Worm (Caenorhabditis elegans) whole organism, L2 larva: ENCODE measurements around the gene T19D2.13.

Experiments used
- C34F6.9 ChIP-seq: fragments of 150-350 bp; optimal IDR thresholded peaks from 2 replicates; lab custom pipeline; 2014; ENCODE audit warnings: missing biosample characterization, missing genetic modification characterization
- F13H6.1 ChIP-seq: sonication (generic microtip); optimal IDR thresholded peaks from 2 replicates; lab custom pipeline; 2016; ENCODE audit warnings: missing genetic modification characterization, missing compliant biosample characterization
- R02D3.7 ChIP-seq: fragments of 150-350 bp; optimal IDR thresholded peaks from 2 replicates; lab custom pipeline; 2014; ENCODE audit warnings: missing biosample characterization, missing genetic modification characterization
- Y55F3AM.14 ChIP-seq: fragments of 200-800 bp; sonication (Bioruptor generic); optimal IDR thresholded peaks from 2 replicates; lab custom pipeline; 2018; ENCODE audit warnings: mild to moderate bottlenecking, missing genetic modification characterization, missing compliant biosample characterization
- ZK546.5 ChIP-seq: sonication (generic microtip); optimal IDR thresholded peaks from 2 replicates; lab custom pipeline; 2017; ENCODE audit warnings: missing biosample characterization, missing genetic modification characterization
- alr-1 ChIP-seq: fragments of 150-350 bp; optimal IDR thresholded peaks from 2 replicates; lab custom pipeline; 2014; ENCODE audit warnings: missing biosample characterization, missing genetic modification characterization
- aly-2 ChIP-seq: fragments of 150-350 bp; optimal IDR thresholded peaks from 2 replicates; lab custom pipeline; 2014; ENCODE audit warnings: missing biosample characterization, missing genetic modification characterization
- ama-1 ChIP-seq: fragments of 150-350 bp; optimal IDR thresholded peaks from 2 replicates; lab custom pipeline; 2018; ENCODE audit warnings: inconsistent platforms
- blmp-1 ChIP-seq: sonication (generic microtip); optimal IDR thresholded peaks from 2 replicates; lab custom pipeline; 2017; ENCODE audit warnings: missing genetic modification characterization, mild to moderate bottlenecking, missing compliant biosample characterization, antibody characterized with exemption, moderate library complexity; ENCODE audit not compliant: insufficient read depth
- ceh-16 ChIP-seq: fragments of 150-350 bp; optimal IDR thresholded peaks from 2 replicates; lab custom pipeline; 2014; ENCODE audit warnings: missing biosample characterization, missing genetic modification characterization
- ceh-82 ChIP-seq: fragments of 150-350 bp; optimal IDR thresholded peaks from 2 replicates; lab custom pipeline; 2014; ENCODE audit warnings: missing biosample characterization, missing genetic modification characterization
- crh-2 ChIP-seq: sonication (generic microtip); optimal IDR thresholded peaks from 2 replicates; lab custom pipeline; 2017; ENCODE audit warnings: missing biosample characterization, missing genetic modification characterization
- dmd-4 ChIP-seq: sonication (generic microtip); optimal IDR thresholded peaks from 2 replicates; lab custom pipeline; 2017; ENCODE audit warnings: missing biosample characterization, missing genetic modification characterization
- egl-27 ChIP-seq: sonication (generic microtip); optimal IDR thresholded peaks from 3 replicates; lab custom pipeline; 2017; ENCODE audit warnings: missing biosample characterization, missing genetic modification reagents, missing genetic modification characterization
- elt-1 ChIP-seq: fragments of 150-350 bp; optimal IDR thresholded peaks from 2 replicates; lab custom pipeline; 2014; ENCODE audit warnings: missing biosample characterization, missing genetic modification characterization
- elt-3 ChIP-seq: sonication (generic microtip); optimal IDR thresholded peaks from 2 replicates; lab custom pipeline; 2017; ENCODE audit warnings: missing biosample characterization, missing genetic modification characterization
- fos-1 ChIP-seq: fragments of 150-350 bp; optimal IDR thresholded peaks from 2 replicates; lab custom pipeline; 2014; ENCODE audit warnings: missing biosample characterization, missing genetic modification characterization
- gmeb-1 ChIP-seq: fragments of 150-350 bp; optimal IDR thresholded peaks from 2 replicates; lab custom pipeline; 2014; ENCODE audit warnings: missing biosample characterization, missing genetic modification characterization
- lin-11 ChIP-seq: fragments of 150-350 bp; sonication (generic microtip); optimal IDR thresholded peaks from 2 replicates; lab custom pipeline; 2014; ENCODE audit warnings: missing biosample characterization, missing genetic modification characterization, inconsistent platforms, mixed read lengths
- lin-13 ChIP-seq: fragments of 150-350 bp; optimal IDR thresholded peaks from 2 replicates; lab custom pipeline; 2014; ENCODE audit warnings: missing biosample characterization, missing genetic modification reagents, missing genetic modification characterization
- lin-39 ChIP-seq: fragments of 150-350 bp; optimal IDR thresholded peaks from 2 replicates; lab custom pipeline; 2014; ENCODE audit warnings: missing biosample characterization, missing genetic modification reagents, missing genetic modification characterization
- lsy-2 ChIP-seq, 2 experiments: fragments of 150-350 bp in 1 of 2; sonication (generic microtip) in 1 of 2; optimal IDR thresholded peaks; 2 replicates each; lab custom pipeline; 2014 to 2017; ENCODE audit warnings: missing biosample characterization in 2 of 2, missing genetic modification characterization in 2 of 2
- mab-5 ChIP-seq: fragments of 150-350 bp; optimal IDR thresholded peaks from 2 replicates; lab custom pipeline; 2014; ENCODE audit warnings: missing biosample characterization, missing genetic modification characterization
- mbf-1 ChIP-seq: sonication (generic microtip); optimal IDR thresholded peaks from 2 replicates; lab custom pipeline; 2017; ENCODE audit warnings: missing biosample characterization, missing genetic modification characterization
- mdl-1 ChIP-seq, 2 experiments: fragments of 150-350 bp in 1 of 2; sonication (generic microtip) in 1 of 2; optimal IDR thresholded peaks; 2 replicates each; lab custom pipeline; 2017; ENCODE audit warnings: missing biosample characterization in 2 of 2, missing genetic modification characterization in 2 of 2
- nhr-10 ChIP-seq: sonication (generic microtip); optimal IDR thresholded peaks from 2 replicates; lab custom pipeline; 2017; ENCODE audit warnings: missing biosample characterization, missing genetic modification characterization
- nhr-11 ChIP-seq: fragments of 150-350 bp; optimal IDR thresholded peaks from 2 replicates; lab custom pipeline; 2014; ENCODE audit warnings: missing biosample characterization, missing genetic modification characterization
- nhr-12 ChIP-seq: fragments of 150-350 bp; optimal IDR thresholded peaks from 2 replicates; lab custom pipeline; 2014; ENCODE audit warnings: missing biosample characterization, missing genetic modification characterization
- nhr-129 ChIP-seq: fragments of 150-350 bp; optimal IDR thresholded peaks from 2 replicates; lab custom pipeline; 2014; ENCODE audit warnings: missing biosample characterization, missing genetic modification characterization
- nhr-21 ChIP-seq: fragments of 150-350 bp; optimal IDR thresholded peaks from 2 replicates; lab custom pipeline; 2014; ENCODE audit warnings: missing biosample characterization, missing genetic modification characterization
- nhr-23 ChIP-seq: fragments of 150-350 bp; optimal IDR thresholded peaks from 2 replicates; lab custom pipeline; 2014; ENCODE audit warnings: missing biosample characterization, missing genetic modification reagents, missing genetic modification characterization
- nhr-237 ChIP-seq: fragments of 150-350 bp; optimal IDR thresholded peaks from 2 replicates; lab custom pipeline; 2014; ENCODE audit warnings: missing biosample characterization, missing genetic modification characterization
- nhr-25 ChIP-seq: fragments of 150-350 bp; sonication (generic microtip); optimal IDR thresholded peaks from 3 replicates; lab custom pipeline; 2014; ENCODE audit warnings: missing biosample characterization, missing genetic modification characterization
- nhr-6 ChIP-seq: fragments of 150-350 bp; optimal IDR thresholded peaks from 2 replicates; lab custom pipeline; 2014; ENCODE audit warnings: missing biosample characterization, missing genetic modification characterization
- nhr-77 ChIP-seq: fragments of 150-350 bp; optimal IDR thresholded peaks from 2 replicates; lab custom pipeline; 2014; ENCODE audit warnings: missing biosample characterization, missing genetic modification characterization
- peb-1 ChIP-seq: fragments of 150-350 bp; optimal IDR thresholded peaks from 2 replicates; lab custom pipeline; 2014; ENCODE audit warnings: missing biosample characterization, missing genetic modification characterization
- sem-4 ChIP-seq: fragments of 150-350 bp; optimal IDR thresholded peaks from 2 replicates; lab custom pipeline; 2014; ENCODE audit warnings: missing biosample characterization, missing genetic modification reagents, missing genetic modification characterization
- skn-1 ChIP-seq: sonication (generic microtip); optimal IDR thresholded peaks from 2 replicates; lab custom pipeline; 2017; ENCODE audit warnings: missing biosample characterization, missing genetic modification characterization
- sma-3 ChIP-seq: sonication (generic microtip); optimal IDR thresholded peaks from 2 replicates; lab custom pipeline; 2016; ENCODE audit warnings: missing genetic modification reagents, missing genetic modification characterization, missing compliant biosample characterization
- sma-9 ChIP-seq, 2 experiments: fragments of 150-350 bp in 1 of 2; sonication (generic microtip) in 1 of 2; optimal IDR thresholded peaks; 2 replicates each; lab custom pipeline; 2014 to 2016; ENCODE audit warnings: missing genetic modification characterization in 2 of 2, mild to moderate bottlenecking in 1 of 2, missing biosample characterization in 1 of 2, missing compliant biosample characterization in 1 of 2, missing genetic modification reagents in 1 of 2, moderate library complexity in 1 of 2
- snpc-4 ChIP-seq: fragments of 150-350 bp; optimal IDR thresholded peaks from 2 replicates; lab custom pipeline; 2014; ENCODE audit warnings: missing biosample characterization, missing genetic modification characterization
- unc-39 ChIP-seq: fragments of 150-350 bp; optimal IDR thresholded peaks from 2 replicates; lab custom pipeline; 2014; ENCODE audit warnings: missing biosample characterization, missing genetic modification characterization
- unc-55 ChIP-seq: fragments of 150-350 bp; sonication (generic microtip); optimal IDR thresholded peaks from 3 replicates; lab custom pipeline; 2014; ENCODE audit warnings: missing biosample characterization, missing genetic modification reagents, missing genetic modification characterization
- unc-62 ChIP-seq: fragments of 150-350 bp; optimal IDR thresholded peaks from 2 replicates; lab custom pipeline; 2014; ENCODE audit warnings: missing biosample characterization, missing genetic modification reagents, missing genetic modification characterization
- zag-1 ChIP-seq: fragments of 150-350 bp; optimal IDR thresholded peaks from 2 replicates; lab custom pipeline; 2014; ENCODE audit warnings: missing biosample characterization, missing genetic modification characterization
- ztf-1 ChIP-seq: fragments of 200-800 bp; sonication (Bioruptor generic); conservative IDR thresholded peaks from 2 replicates; pipeline ENCODE4 v1.3.6; 2022; ENCODE audit warnings: missing genetic modification characterization, missing compliant biosample characterization
- ztf-11 ChIP-seq: sonication (generic microtip); optimal IDR thresholded peaks from 2 replicates; lab custom pipeline; 2017; ENCODE audit warnings: missing biosample characterization, missing genetic modification characterization
- ztf-4 ChIP-seq: fragments of 150-350 bp; optimal IDR thresholded peaks from 2 replicates; lab custom pipeline; 2014; ENCODE audit warnings: missing biosample characterization, missing genetic modification characterization

Gene T19D2.13

DNA sequence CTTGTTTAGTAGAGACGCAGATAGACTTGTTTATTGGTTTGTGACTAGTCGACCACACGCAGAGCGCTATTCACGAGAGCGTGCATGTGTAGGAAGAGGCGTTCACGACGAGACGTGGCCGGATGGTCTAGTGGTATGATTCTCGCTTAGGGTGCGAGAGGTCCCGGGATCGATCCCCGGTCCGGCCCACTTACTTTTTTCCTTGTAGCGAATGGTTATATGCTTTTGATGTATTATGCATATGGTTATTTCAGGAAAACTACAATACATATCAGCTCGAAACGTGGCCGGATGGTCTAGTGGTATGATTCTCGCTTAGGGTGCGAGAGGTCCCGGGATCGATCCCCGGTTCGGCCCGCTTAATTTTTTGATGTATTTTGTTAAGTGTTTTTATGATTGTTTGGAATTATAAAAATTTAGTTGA lies 27.8 kb upstream of the T19D2.13 start:
- TF ChIP-seq mbf-1 (tag; lab: Kevin White, UChicago) = no peak
- peak; percentile 48 for TF ChIP-seq nhr-21 (tag; lab: Kevin White, UChicago)
- TF ChIP-seq snpc-4 (tag; lab: Kevin White, UChicago) = no peak
- no peak for TF ChIP-seq ZK546.5 (tag; lab: Kevin White, UChicago)
- no peak for TF ChIP-seq nhr-23
- TF ChIP-seq nhr-10 = no peak
- TF ChIP-seq nhr-77 (tag; lab: Kevin White, UChicago) = no peak
- peak; percentile 67 for TF ChIP-seq mab-5 (tag; lab: Kevin White, UChicago)
- no peak for TF ChIP-seq ztf-11 (tag; lab: Kevin White, UChicago)
- TF ChIP-seq egl-27 = peak; percentile 59
- peak; percentile 68 for TF ChIP-seq lin-11
- peak; percentile 76 for TF ChIP-seq sma-3 (GFP tag; lab: Kevin White, UChicago)
- no peak for TF ChIP-seq unc-39 (tag; lab: Kevin White, UChicago)
- TF ChIP-seq ceh-16 = no peak
- no peak for TF ChIP-seq sem-4
- no peak for TF ChIP-seq skn-1 (tag; lab: Kevin White, UChicago)
- TF ChIP-seq gmeb-1 (tag; lab: Kevin White, UChicago) = peak; percentile 67
- TF ChIP-seq lin-39 = no peak
- peak; percentile 84 for TF ChIP-seq crh-2 (tag; lab: Kevin White, UChicago)
- no peak for TF ChIP-seq nhr-237
- no peak for TF ChIP-seq elt-3
- TF ChIP-seq elt-1 = no peak
- TF ChIP-seq alr-1 = no peak
- peak; percentile 59 for TF ChIP-seq unc-55
- no peak for TF ChIP-seq ceh-82 (tag; lab: Kevin White, UChicago)
- no peak for TF ChIP-seq nhr-12 (tag; lab: Kevin White, UChicago)
- no peak for TF ChIP-seq Y55F3AM.14 (GFP tag; lab: Kevin White, UChicago)
- no peak for TF ChIP-seq R02D3.7 (tag; lab: Kevin White, UChicago)
- no peak for TF ChIP-seq blmp-1
- TF ChIP-seq peb-1 (tag; lab: Kevin White, UChicago) = no peak
- no peak for TF ChIP-seq ztf-4 (tag; lab: Kevin White, UChicago)
- TF ChIP-seq lin-13 (GFP tag; lab: Kevin White, UChicago) = peak; percentile 67
- TF ChIP-seq mdl-1 (tag; optimal IDR thresholded peaks at IDR 0.05; lab: Kevin White, UChicago) = peak in 1 of 2 experiments; percentile 44
- TF ChIP-seq nhr-25 (tag; lab: Kevin White, UChicago) = no peak
- no peak for TF ChIP-seq aly-2 (tag; lab: Kevin White, UChicago)
- peak; percentile 47 for TF ChIP-seq C34F6.9 (tag; lab: Kevin White, UChicago)
- no peak for TF ChIP-seq unc-62
- TF ChIP-seq dmd-4 = no peak
- peak in 1 of 2 experiments; percentile 69 for TF ChIP-seq lsy-2 (tag; optimal IDR thresholded peaks at IDR 0.05; lab: Kevin White, UChicago)
- TF ChIP-seq ztf-1 (GFP tag; lab: Robert Waterston, UW) = no peak
- TF ChIP-seq nhr-129 (tag; lab: Kevin White, UChicago) = peak; percentile 89
- TF ChIP-seq ama-1 = no peak
- TF ChIP-seq fos-1 (tag; lab: Kevin White, UChicago) = peak; percentile 70
- TF ChIP-seq sma-9 (GFP tag; optimal IDR thresholded peaks at IDR 0.05; lab: Kevin White, UChicago) = peak; percentile 72
- no peak for TF ChIP-seq sma-9 (tag; optimal IDR thresholded peaks at IDR 0.05; lab: Kevin White, UChicago)
- TF ChIP-seq zag-1 (tag; lab: Kevin White, UChicago) = peak; percentile 37
- TF ChIP-seq nhr-11 (tag; lab: Kevin White, UChicago) = no peak
- no peak for TF ChIP-seq nhr-6
- TF ChIP-seq F13H6.1 (tag; lab: Kevin White, UChicago) = peak; percentile 68
